Fruit fly (Drosophila melanogaster): Measurements from ENCODE around the gene betaNACtes1.

Gene betaNACtes1

dm6 chrX:14213509-14214154 lies 41.2 kb upstream of the betaNACtes1 start (continued):
- TF ChIP-seq CG7271 (tag; optimal IDR thresholded peaks at IDR 0.05), result no peak
- no peak for TF ChIP-seq CG2889 (GFP tag; IDR thresholded peaks at IDR 0.05)
- TF ChIP-seq CG31388 (GFP tag; optimal IDR thresholded peaks at IDR 0.05), result no peak
- TF ChIP-seq Antp (GFP tag; optimal IDR thresholded peaks at IDR 0.05), result peak; percentile 22
- TF ChIP-seq zf30C (GFP tag; optimal IDR thresholded peaks at IDR 0.05), result peak; percentile 19
- TF ChIP-seq CrebB (tag; optimal IDR thresholded peaks at IDR 0.05), result no peak
- TF ChIP-seq lmd (GFP tag; IDR thresholded peaks at IDR 0.05), result no peak
- TF ChIP-seq CG14965 (GFP tag; optimal IDR thresholded peaks at IDR 0.05; ENCODE audit: borderline replicate concordance), result no peak
- no peak for TF ChIP-seq danr (GFP tag; IDR thresholded peaks at IDR 0.05)
- no peak for TF ChIP-seq klu (GFP tag; IDR thresholded peaks at IDR 0.05)
- TF ChIP-seq CG18619 (GFP tag; optimal IDR thresholded peaks at IDR 0.05), result peak; percentile 23
- no peak for TF ChIP-seq BEAF-32 (GFP tag; optimal IDR thresholded peaks at IDR 0.05)
- TF ChIP-seq Xbp1 (GFP tag; optimal IDR thresholded peaks at IDR 0.05), result peak; percentile 47
- TF ChIP-seq fd102C (GFP tag; optimal IDR thresholded peaks at IDR 0.05), result no peak
- TF ChIP-seq Max (GFP tag; optimal IDR thresholded peaks at IDR 0.05), result no peak
- no peak for TF ChIP-seq CG11695 (GFP tag; IDR thresholded peaks at IDR 0.05)
- TF ChIP-seq ham (GFP tag; IDR thresholded peaks at IDR 0.05), result no peak
- TF ChIP-seq Tbp (GFP tag; optimal IDR thresholded peaks at IDR 0.05), result no peak
- no peak for TF ChIP-seq ATbp (GFP tag; optimal IDR thresholded peaks at IDR 0.05)
- no peak for TF ChIP-seq esg (GFP tag; conservative IDR thresholded peaks at IDR 0.05)
- TF ChIP-seq ftz-f1 (GFP tag; optimal IDR thresholded peaks at IDR 0.05), result no peak
- TF ChIP-seq CG6654 (GFP tag; optimal IDR thresholded peaks at IDR 0.05), result no peak
- TF ChIP-seq CG7786 (GFP tag; optimal IDR thresholded peaks at IDR 0.05), result peak; percentile 16
- peak; percentile 10 for TF ChIP-seq CG1602 (GFP tag; optimal IDR thresholded peaks at IDR 0.05)
- TF ChIP-seq usp (GFP tag; optimal IDR thresholded peaks at IDR 0.05), result no peak
- TF ChIP-seq Hey (tag; optimal IDR thresholded peaks at IDR 0.05), result no peak
- TF ChIP-seq CG30403 (GFP tag; optimal IDR thresholded peaks at IDR 0.05), result peak; percentile 47
- TF ChIP-seq CG12391 (tag; optimal IDR thresholded peaks at IDR 0.05), result peak; percentile 47
- no peak for TF ChIP-seq CG33557 (GFP tag; optimal IDR thresholded peaks at IDR 0.05)
- TF ChIP-seq ERR (GFP tag; optimal IDR thresholded peaks at IDR 0.05), result no peak
- peak; percentile 20 for TF ChIP-seq CG3281 (GFP tag; optimal IDR thresholded peaks at IDR 0.05)
- peak; percentile 12 for TF ChIP-seq bcd (GFP tag; optimal IDR thresholded peaks at IDR 0.05)
- TF ChIP-seq CG15269 (tag; optimal IDR thresholded peaks at IDR 0.05), result peak; percentile 14
- TF ChIP-seq Deaf1 (tag; optimal IDR thresholded peaks at IDR 0.05), result peak; percentile 74
- TF ChIP-seq sim (GFP tag; IDR thresholded peaks at IDR 0.05), result no peak
- TF ChIP-seq CG17359 (tag; optimal IDR thresholded peaks at IDR 0.05), result peak; percentile 44
- no peak for TF ChIP-seq Asciz (GFP tag; optimal IDR thresholded peaks at IDR 0.05)
- no peak for TF ChIP-seq Vsx1 (GFP tag; optimal IDR thresholded peaks at IDR 0.05)
- TF ChIP-seq CHES-1-like (GFP tag; optimal IDR thresholded peaks at IDR 0.05), result peak; percentile 10
- TF ChIP-seq Awh (GFP tag; IDR thresholded peaks at IDR 0.05), result no peak
- TF ChIP-seq CG4328 (GFP tag; optimal IDR thresholded peaks at IDR 0.05), result no peak
- no peak for TF ChIP-seq jumu (GFP tag; optimal IDR thresholded peaks at IDR 0.05)
- no peak for TF ChIP-seq slou (GFP tag; optimal IDR thresholded peaks at IDR 0.05)
- TF ChIP-seq wor (GFP tag; IDR thresholded peaks at IDR 0.05), result no peak
- no peak for TF ChIP-seq CG9609 (GFP tag; optimal IDR thresholded peaks at IDR 0.05)
- TF ChIP-seq CG3995 (GFP tag; optimal IDR thresholded peaks at IDR 0.05), result no peak
- no peak for TF ChIP-seq B-H2 (GFP tag; optimal IDR thresholded peaks at IDR 0.05)
- TF ChIP-seq CG2116 (GFP tag; optimal IDR thresholded peaks at IDR 0.05), result peak; percentile 95
- TF ChIP-seq ash1 (GFP tag; optimal IDR thresholded peaks at IDR 0.05), result no peak
- no peak for TF ChIP-seq Stat92E (GFP tag; optimal IDR thresholded peaks at IDR 0.05)
- TF ChIP-seq CG7928 (GFP tag; optimal IDR thresholded peaks at IDR 0.05), result no peak

Measured in whole organism, embryonic.